Worm (Caenorhabditis elegans): Measurements from ENCODE around the gene Y55D5A.3.

Gene Y55D5A.3

ce11 chrIII:2992234-2992633 is 16.6 kb upstream of the Y55D5A.3 start:
- TF ChIP-seq mep-1 (tag; optimal IDR thresholded peaks at IDR 0.05) (no peak), M03D4.4 (tag; optimal IDR thresholded peaks at IDR 0.05) (no peak), ham-2 (GFP tag; optimal IDR thresholded peaks at IDR 0.05) (no peak)

- TF ChIP-seq nhr-12 (tag; optimal IDR thresholded peaks at IDR 0.05): no peak
- no peak for TF ChIP-seq sptf-1 (tag; optimal IDR thresholded peaks at IDR 0.05)
- no peak for TF ChIP-seq mep-1 (tag; optimal IDR thresholded peaks at IDR 0.05)
- no peak for TF ChIP-seq mab-5 (tag; optimal IDR thresholded peaks at IDR 0.05)
- no peak for TF ChIP-seq ceh-39 (tag; optimal IDR thresholded peaks at IDR 0.05)
- TF ChIP-seq elt-3 (tag; optimal IDR thresholded peaks at IDR 0.05): no peak
- no peak for TF ChIP-seq mls-2 (tag; optimal IDR thresholded peaks at IDR 0.05)
- no peak for TF ChIP-seq ceh-43 (GFP tag; optimal IDR thresholded peaks at IDR 0.05)
- TF ChIP-seq elt-1 (tag; optimal IDR thresholded peaks at IDR 0.05; ENCODE audit: borderline replicate concordance, insufficient read depth): no peak
- TF ChIP-seq M03D4.4 (tag; optimal IDR thresholded peaks at IDR 0.05): no peak
Measured at ce11 chrIII:2989957-2990356, 14.4 kb upstream of the Y55D5A.3 start, which contains the start of gene Y55D5A.4. Gene Y55D5A.4, minus strand, starts transcription at chrIII:2990057.

ce11 chrIII:2983044-2983443 is 7.5 kb upstream of the Y55D5A.3 start:
- no peak for TF ChIP-seq ceh-83 (GFP tag; optimal IDR thresholded peaks at IDR 0.05)
- peak; percentile 36 for TF ChIP-seq ces-1 (GFP tag; optimal IDR thresholded peaks at IDR 0.05)
- no peak for TF ChIP-seq zip-8 (tag; optimal IDR thresholded peaks at IDR 0.05)
- TF ChIP-seq lin-32 (GFP tag; optimal IDR thresholded peaks at IDR 0.05): no peak
- no peak for TF ChIP-seq ceh-39 (tag; optimal IDR thresholded peaks at IDR 0.05)
- no peak for TF ChIP-seq hlh-1 (tag; optimal IDR thresholded peaks at IDR 0.05)
- TF ChIP-seq flh-1 (GFP tag; optimal IDR thresholded peaks at IDR 0.05): no peak
- no peak for TF ChIP-seq lsy-2 (tag; optimal IDR thresholded peaks at IDR 0.05)
- TF ChIP-seq mls-2 (tag; optimal IDR thresholded peaks at IDR 0.05): peak; percentile 18
- no peak for TF ChIP-seq nhr-237 (tag; optimal IDR thresholded peaks at IDR 0.05)
- TF ChIP-seq ztf-11 (tag; optimal IDR thresholded peaks at IDR 0.05): no peak
- no peak for TF ChIP-seq elt-1 (tag; optimal IDR thresholded peaks at IDR 0.05; ENCODE audit: borderline replicate concordance, insufficient read depth)
- no peak for TF ChIP-seq nhr-76 (tag; optimal IDR thresholded peaks at IDR 0.05)

- no peak for TF ChIP-seq bed-3 (GFP tag; optimal IDR thresholded peaks at IDR 0.05)
- no peak for TF ChIP-seq nhr-12 (tag; optimal IDR thresholded peaks at IDR 0.05)
- TF ChIP-seq ceh-43 (GFP tag; optimal IDR thresholded peaks at IDR 0.05): no peak
- TF ChIP-seq ceh-83 (GFP tag; optimal IDR thresholded peaks at IDR 0.05): no peak
- TF ChIP-seq elt-1 (tag; optimal IDR thresholded peaks at IDR 0.05; ENCODE audit: borderline replicate concordance, insufficient read depth): no peak
- TF ChIP-seq sptf-1 (tag; optimal IDR thresholded peaks at IDR 0.05): no peak
- TF ChIP-seq elt-3 (tag; optimal IDR thresholded peaks at IDR 0.05): no peak
- TF ChIP-seq blmp-1 (tag; optimal IDR thresholded peaks at IDR 0.05): no peak
- TF ChIP-seq M03D4.4 (tag; optimal IDR thresholded peaks at IDR 0.05): no peak
- TF ChIP-seq mab-5 (tag; optimal IDR thresholded peaks at IDR 0.05): no peak
- TF ChIP-seq snpc-4 (tag; optimal IDR thresholded peaks at IDR 0.05): no peak
- no peak for TF ChIP-seq nhr-2 (tag; optimal IDR thresholded peaks at IDR 0.05)
- TF ChIP-seq ceh-39 (tag; optimal IDR thresholded peaks at IDR 0.05): no peak
Measured at ce11 chrIII:2982109-2982508, 6.5 kb upstream of the Y55D5A.3 start, which contains the start of gene Y55D5A.1. Gene Y55D5A.1, plus strand, starts transcription at chrIII:2982409.

ce11 chrIII:2980927-2981326 is 5.3 kb upstream of the Y55D5A.3 start:
- TF ChIP-seq unc-120 (tag; optimal IDR thresholded peaks at IDR 0.05; ENCODE audit: poor library complexity, severe bottlenecking) (no peak), nhr-2 (tag; optimal IDR thresholded peaks at IDR 0.05) (no peak), mab-5 (tag; optimal IDR thresholded peaks at IDR 0.05) (no peak)

ce11 chrIII:2976176-2976575 is 587 bp upstream of the Y55D5A.3 start:
- TF ChIP-seq unc-120 (tag; optimal IDR thresholded peaks at IDR 0.05; ENCODE audit: poor library complexity, severe bottlenecking) (no peak), hlh-1 (tag; optimal IDR thresholded peaks at IDR 0.05) (peak; percentile 97)

ce11 chrIII:2972977-2973376 is 2.6 kb downstream of the Y55D5A.3 start:
- no peak for TF ChIP-seq pha-4 (tag; optimal IDR thresholded peaks at IDR 0.05)
- no peak for TF ChIP-seq tbx-8 (GFP tag; optimal IDR thresholded peaks at IDR 0.05)
- TF ChIP-seq elt-1 (tag; optimal IDR thresholded peaks at IDR 0.05; ENCODE audit: borderline replicate concordance, insufficient read depth): peak; percentile 59
- no peak for TF ChIP-seq lsy-2 (tag; optimal IDR thresholded peaks at IDR 0.05)
- no peak for TF ChIP-seq ceh-83 (GFP tag; optimal IDR thresholded peaks at IDR 0.05)
- TF ChIP-seq nhr-76 (tag; optimal IDR thresholded peaks at IDR 0.05): no peak
